Worm (Caenorhabditis elegans): ENCODE results near the gene nxf-1.

The nxf-1 gene

ce11 chrV:14394743-14395142, 20.1 kb downstream of the nxf-1 start, which contains the start of gene C15H11.13:
Gene C15H11.13, plus strand, starts transcription at chrV:14395043.
- TF ChIP-seq ets-7 (tag; optimal IDR thresholded peaks at IDR 0.05) (no peak), F13C5.2 (tag; optimal IDR thresholded peaks at IDR 0.05) (no peak), B0310.2 (tag; optimal IDR thresholded peaks at IDR 0.05) (no peak), ama-1 (optimal IDR thresholded peaks at IDR 0.05) (no peak), scrt-1 (GFP tag; IDR thresholded peaks at IDR 0.05) (no peak), hmg-4 (GFP tag; optimal IDR thresholded peaks at IDR 0.05) (no peak), hnd-1 (tag; optimal IDR thresholded peaks at IDR 0.05) (no peak), hmbx-1 (tag; optimal IDR thresholded peaks at IDR 0.05) (no peak), tra-4 (tag; optimal IDR thresholded peaks at IDR 0.05) (no peak), flt-1 (GFP tag; IDR thresholded peaks at IDR 0.05) (no peak), ceh-36 (tag; optimal IDR thresholded peaks at IDR 0.05) (no peak), sea-1 (GFP tag; conservative IDR thresholded peaks at IDR 0.05) (no peak), tbx-11 (GFP tag; IDR thresholded peaks at IDR 0.05) (no peak), aly-1 (tag; optimal IDR thresholded peaks at IDR 0.05) (no peak), tbx-37 (GFP tag; conservative IDR thresholded peaks at IDR 0.05) (no peak), pes-1 (GFP tag; IDR thresholded peaks at IDR 0.05) (no peak), ceh-13 (GFP tag; optimal IDR thresholded peaks at IDR 0.05) (no peak)

- TF ChIP-seq hnd-1 (tag; optimal IDR thresholded peaks at IDR 0.05) (no peak), hmg-4 (GFP tag; optimal IDR thresholded peaks at IDR 0.05) (no peak), ama-1 (optimal IDR thresholded peaks at IDR 0.05) (no peak), sea-1 (GFP tag; conservative IDR thresholded peaks at IDR 0.05) (no peak), B0310.2 (tag; optimal IDR thresholded peaks at IDR 0.05) (no peak), scrt-1 (GFP tag; IDR thresholded peaks at IDR 0.05) (no peak), hmbx-1 (tag; optimal IDR thresholded peaks at IDR 0.05) (no peak), pes-1 (GFP tag; IDR thresholded peaks at IDR 0.05) (no peak), ets-7 (tag; optimal IDR thresholded peaks at IDR 0.05) (no peak)
These were observed 21.3 kb downstream of the nxf-1 start, which contains the start of gene C15H11.1 for ce11 chrV:14393504-14393903. Gene C15H11.1, plus strand, starts transcription at chrV:14393804.

- TF ChIP-seq ets-7 (tag; optimal IDR thresholded peaks at IDR 0.05), result no peak
- TF ChIP-seq scrt-1 (GFP tag; IDR thresholded peaks at IDR 0.05), result no peak
- no peak for TF ChIP-seq tbx-11 (GFP tag; IDR thresholded peaks at IDR 0.05)
These were observed 23.0 kb downstream of the nxf-1 start, which contains the start of gene C15H11.10 for ce11 chrV:14391830-14392229. Gene C15H11.10, plus strand, starts transcription at chrV:14392130.

- TF ChIP-seq tra-4 (tag; optimal IDR thresholded peaks at IDR 0.05), result no peak
These were observed 34.6 kb downstream of the nxf-1 start for ce11 chrV:14380242-14380641.

ce11 chrV:14378986-14379385, 35.8 kb downstream of the nxf-1 start, which contains the start of gene npr-43:
Gene npr-43, minus strand, starts transcription at chrV:14379086.
- TF ChIP-seq aly-1 (tag; optimal IDR thresholded peaks at IDR 0.05), result no peak
- TF ChIP-seq pes-1 (GFP tag; IDR thresholded peaks at IDR 0.05), result no peak
- no peak for TF ChIP-seq F13C5.2 (tag; optimal IDR thresholded peaks at IDR 0.05)
- TF ChIP-seq tbx-11 (GFP tag; IDR thresholded peaks at IDR 0.05), result no peak

ce11 chrV:14378052-14378451, 36.8 kb downstream of the nxf-1 start:
- no peak for TF ChIP-seq ets-7 (tag; optimal IDR thresholded peaks at IDR 0.05)
- TF ChIP-seq ceh-36 (tag; optimal IDR thresholded peaks at IDR 0.05), result no peak

- TF ChIP-seq scrt-1 (GFP tag; IDR thresholded peaks at IDR 0.05) (no peak), hnd-1 (tag; optimal IDR thresholded peaks at IDR 0.05) (no peak), ceh-13 (GFP tag; optimal IDR thresholded peaks at IDR 0.05) (no peak), ama-1 (optimal IDR thresholded peaks at IDR 0.05) (no peak), F13C5.2 (tag; optimal IDR thresholded peaks at IDR 0.05) (no peak), sea-1 (GFP tag; conservative IDR thresholded peaks at IDR 0.05) (no peak), tbx-37 (GFP tag; conservative IDR thresholded peaks at IDR 0.05) (no peak), pes-1 (GFP tag; IDR thresholded peaks at IDR 0.05) (no peak), hmg-4 (GFP tag; optimal IDR thresholded peaks at IDR 0.05) (no peak)
These were observed 42.0 kb downstream of the nxf-1 start, which contains the start of gene unc-39 for ce11 chrV:14372774-14373173. Gene unc-39, plus strand, starts transcription at chrV:14373074.

- TF ChIP-seq F13C5.2 (tag; optimal IDR thresholded peaks at IDR 0.05), result no peak
- no peak for TF ChIP-seq B0310.2 (tag; optimal IDR thresholded peaks at IDR 0.05)
- no peak for TF ChIP-seq tbx-37 (GFP tag; conservative IDR thresholded peaks at IDR 0.05)
- TF ChIP-seq sea-1 (GFP tag; conservative IDR thresholded peaks at IDR 0.05), result no peak
- no peak for TF ChIP-seq scrt-1 (GFP tag; IDR thresholded peaks at IDR 0.05)
- TF ChIP-seq pes-1 (GFP tag; IDR thresholded peaks at IDR 0.05), result no peak
- no peak for TF ChIP-seq hmbx-1 (tag; optimal IDR thresholded peaks at IDR 0.05)
- TF ChIP-seq ceh-36 (tag; optimal IDR thresholded peaks at IDR 0.05), result no peak
- no peak for TF ChIP-seq aly-1 (tag; optimal IDR thresholded peaks at IDR 0.05)
- no peak for TF ChIP-seq flt-1 (GFP tag; IDR thresholded peaks at IDR 0.05)
- TF ChIP-seq ets-7 (tag; optimal IDR thresholded peaks at IDR 0.05), result no peak
- TF ChIP-seq tra-4 (tag; optimal IDR thresholded peaks at IDR 0.05), result no peak
- TF ChIP-seq ceh-13 (GFP tag; optimal IDR thresholded peaks at IDR 0.05), result no peak
These were observed 45.4 kb downstream of the nxf-1 start for ce11 chrV:14369412-14369811.

- TF ChIP-seq tra-4 (tag; optimal IDR thresholded peaks at IDR 0.05) (no peak), scrt-1 (GFP tag; IDR thresholded peaks at IDR 0.05) (no peak), ceh-36 (tag; optimal IDR thresholded peaks at IDR 0.05) (no peak), ceh-13 (GFP tag; optimal IDR thresholded peaks at IDR 0.05) (no peak), flt-1 (GFP tag; IDR thresholded peaks at IDR 0.05) (no peak), tbx-37 (GFP tag; conservative IDR thresholded peaks at IDR 0.05) (no peak), sea-1 (GFP tag; conservative IDR thresholded peaks at IDR 0.05) (no peak), aly-1 (tag; optimal IDR thresholded peaks at IDR 0.05) (no peak), ets-7 (tag; optimal IDR thresholded peaks at IDR 0.05) (no peak), pes-1 (GFP tag; IDR thresholded peaks at IDR 0.05) (no peak), hnd-1 (tag; optimal IDR thresholded peaks at IDR 0.05) (no peak)
These were observed 46.4 kb downstream of the nxf-1 start for ce11 chrV:14368272-14369052.

All from whole organism, early embryonic.